Worm (Caenorhabditis elegans): ENCODE measurements around the gene K08D8.5.

K08D8.5 gene

ce11 chrIV:12870315-12870714 lies 41.6 kb downstream of the K08D8.5 start:
- TF ChIP-seq che-1 (tag; optimal IDR thresholded peaks at IDR 0.05) (no peak), T23F11.4 (GFP tag; optimal IDR thresholded peaks at IDR 0.05) (no peak), sox-4 (tag; optimal IDR thresholded peaks at IDR 0.05) (no peak), pros-1 (tag; optimal IDR thresholded peaks at IDR 0.05) (no peak), unc-3 (GFP tag; conservative IDR thresholded peaks at IDR 0.05) (no peak), unc-3 (tag; optimal IDR thresholded peaks at IDR 0.05) (no peak), ttx-3 (tag; optimal IDR thresholded peaks at IDR 0.05) (no peak)

- TF ChIP-seq zip-5 (tag; optimal IDR thresholded peaks at IDR 0.05) (no peak), unc-3 (GFP tag; conservative IDR thresholded peaks at IDR 0.05) (no peak), unc-3 (tag; optimal IDR thresholded peaks at IDR 0.05) (no peak), ceh-31 (tag; optimal IDR thresholded peaks at IDR 0.05) (no peak), hlh-6 (tag; optimal IDR thresholded peaks at IDR 0.05) (no peak), elt-2 (tag; optimal IDR thresholded peaks at IDR 0.05) (no peak), T23F11.4 (GFP tag; optimal IDR thresholded peaks at IDR 0.05) (no peak), unc-55 (GFP tag; optimal IDR thresholded peaks at IDR 0.05) (no peak), ceh-9 (tag; optimal IDR thresholded peaks at IDR 0.05) (no peak), odd-2 (tag; optimal IDR thresholded peaks at IDR 0.05) (no peak), elt-4 (tag; optimal IDR thresholded peaks at IDR 0.05) (no peak), Y22D7AL.16 (tag; optimal IDR thresholded peaks at IDR 0.05) (no peak), ceh-45 (GFP tag; IDR thresholded peaks at IDR 0.05) (no peak), mec-3 (tag; optimal IDR thresholded peaks at IDR 0.05; ENCODE audit: borderline replicate concordance) (no peak), ama-1 (optimal IDR thresholded peaks at IDR 0.05) (no peak), ceh-22 (tag; optimal IDR thresholded peaks at IDR 0.05) (no peak), ets-4 (tag; optimal IDR thresholded peaks at IDR 0.05) (no peak), ceh-14 (tag; optimal IDR thresholded peaks at IDR 0.05) (no peak), hlh-15 (tag; optimal IDR thresholded peaks at IDR 0.05) (no peak)
Measured at ce11 chrIV:12869812-12870211, 42.1 kb downstream of the K08D8.5 start.

ce11 chrIV:12869383-12869782 lies 42.5 kb downstream of the K08D8.5 start:
- no peak for TF ChIP-seq tbx-2 (tag; optimal IDR thresholded peaks at IDR 0.05)
- no peak for TF ChIP-seq sdc-2 (tag; optimal IDR thresholded peaks at IDR 0.05)
- no peak for TF ChIP-seq dve-1 (tag; optimal IDR thresholded peaks at IDR 0.05)
- TF ChIP-seq ceh-24 (tag; optimal IDR thresholded peaks at IDR 0.05), result no peak
- TF ChIP-seq T23F11.4 (GFP tag; optimal IDR thresholded peaks at IDR 0.05), result no peak
- TF ChIP-seq ceh-48 (tag; optimal IDR thresholded peaks at IDR 0.05), result no peak
- TF ChIP-seq unc-42 (tag; optimal IDR thresholded peaks at IDR 0.05), result no peak
- no peak for TF ChIP-seq pag-3 (tag; optimal IDR thresholded peaks at IDR 0.05; ENCODE audit: borderline replicate concordance)

- TF ChIP-seq unc-3 (GFP tag; conservative IDR thresholded peaks at IDR 0.05), result no peak
- TF ChIP-seq unc-3 (tag; optimal IDR thresholded peaks at IDR 0.05), result no peak
- TF ChIP-seq elt-2 (tag; optimal IDR thresholded peaks at IDR 0.05), result peak; percentile 46
Measured at ce11 chrIV:12865884-12866283, 46.0 kb downstream of the K08D8.5 start, which contains the start of gene clec-186. clec-186 (plus strand) TSS chrIV:12866109.

Data from whole organism, late embryonic.